Comparison of ENCODE assay signal across 6 worm cellular contexts in genomic region chrX:7952226-7953062, ce11.
TF ChIP-seq lines count a peak whose summit lies in the region.

No protein-coding gene starts in this region.

TF ChIP-seq in whole organism, L1 larva, 84 proteins besides CTCF, POLR2A, EP300 and RAD21 (continues in another document):
- TF ChIP-seq lin-14 (GFP tag; optimal IDR thresholded peaks at IDR 0.05; lab: Kevin White, UChicago) (peak; percentile 36), nhr-85 (tag; lab: Kevin White, UChicago) (peak; percentile 89), rnt-1 (tag; optimal IDR thresholded peaks at IDR 0.05; lab: Kevin White, UChicago) (peak; percentile 8), elt-3 (tag; optimal IDR thresholded peaks at IDR 0.05; lab: Kevin White, UChicago) (peak in 2 of 6 experiments; percentile 52 to 68), lsy-2 (tag; optimal IDR thresholded peaks at IDR 0.05; lab: Kevin White, UChicago) (peak in 1 of 2 experiments; percentile 26), dpl-1 (GFP tag; optimal IDR thresholded peaks at IDR 0.05; lab: Kevin White, UChicago) (peak in 1 of 3 experiments; percentile 12), ceh-88 (GFP tag; IDR thresholded peaks at IDR 0.05; lab: Robert Waterston, UW) (0 out of 2 replicates have a peak, but pooled peaks have one; percentile 30), nhr-76 (tag; optimal IDR thresholded peaks at IDR 0.05; lab: Kevin White, UChicago) (no peak), nhr-237 (tag; optimal IDR thresholded peaks at IDR 0.05; lab: Kevin White, UChicago) (no peak), unc-130 (tag; optimal IDR thresholded peaks at IDR 0.05; lab: Kevin White, UChicago) (peak; percentile 62), nhr-12 (tag; optimal IDR thresholded peaks at IDR 0.05; lab: Kevin White, UChicago) (no peak), nhr-19 (GFP tag; conservative IDR thresholded peaks at IDR 0.05; lab: Robert Waterston, UW) (peak; percentile 14; the same call in 1 of the 2 replicates), C04F5.9 (tag; optimal IDR thresholded peaks at IDR 0.05; lab: Kevin White, UChicago) (peak; percentile 30), fos-1 (tag; optimal IDR thresholded peaks at IDR 0.05; lab: Kevin White, UChicago) (no peak), hpl-2 (GFP tag; optimal IDR thresholded peaks at IDR 0.05; lab: Kevin White, UChicago) (no peak)

TF ChIP-seq in whole organism, L2 larva, 48 proteins besides CTCF, POLR2A, EP300 and RAD21 (continues in another document):
- peak; percentile 83 for TF ChIP-seq sma-9 (GFP tag; optimal IDR thresholded peaks at IDR 0.05; lab: Kevin White, UChicago)
- TF ChIP-seq sma-9 (tag; optimal IDR thresholded peaks at IDR 0.05; lab: Kevin White, UChicago): no peak
- TF ChIP-seq lin-39 (tag; optimal IDR thresholded peaks at IDR 0.05; lab: Kevin White, UChicago): no peak
- TF ChIP-seq unc-55 (GFP tag; optimal IDR thresholded peaks at IDR 0.05; lab: Kevin White, UChicago): no peak
- TF ChIP-seq ztf-11 (tag; optimal IDR thresholded peaks at IDR 0.05; lab: Kevin White, UChicago): no peak
- TF ChIP-seq ztf-4 (tag; optimal IDR thresholded peaks at IDR 0.05; lab: Kevin White, UChicago): no peak
- TF ChIP-seq nhr-6 (tag; optimal IDR thresholded peaks at IDR 0.05; lab: Kevin White, UChicago): peak; percentile 69
- peak; percentile 99 for TF ChIP-seq nhr-129 (tag; optimal IDR thresholded peaks at IDR 0.05; lab: Kevin White, UChicago)
- peak; percentile 68 for TF ChIP-seq crh-2 (tag; optimal IDR thresholded peaks at IDR 0.05; lab: Kevin White, UChicago)
- no peak for TF ChIP-seq peb-1 (tag; optimal IDR thresholded peaks at IDR 0.05; lab: Kevin White, UChicago)
- TF ChIP-seq blmp-1 (tag; optimal IDR thresholded peaks at IDR 0.05; lab: Kevin White, UChicago; ENCODE audit: insufficient read depth): peak; percentile 52
- TF ChIP-seq gmeb-1 (tag; optimal IDR thresholded peaks at IDR 0.05; lab: Kevin White, UChicago): peak; percentile 49
- TF ChIP-seq ztf-1 (GFP tag; conservative IDR thresholded peaks at IDR 0.05; lab: Robert Waterston, UW): no peak
- peak; percentile 13 for TF ChIP-seq C34F6.9 (tag; optimal IDR thresholded peaks at IDR 0.05; lab: Kevin White, UChicago)
- TF ChIP-seq sma-3 (GFP tag; optimal IDR thresholded peaks at IDR 0.05; lab: Kevin White, UChicago): peak; percentile 66
- TF ChIP-seq nhr-12 (tag; optimal IDR thresholded peaks at IDR 0.05; lab: Kevin White, UChicago): no peak

TF ChIP-seq in whole organism, L3 larva, 47 proteins besides CTCF, POLR2A, EP300 and RAD21 (continues in another document):
- TF ChIP-seq lin-39 (tag; optimal IDR thresholded peaks at IDR 0.05; lab: Kevin White, UChicago) (no peak), ceh-28 (tag; optimal IDR thresholded peaks at IDR 0.05; lab: Kevin White, UChicago) (no peak), nhr-11 (tag; optimal IDR thresholded peaks at IDR 0.05; lab: Kevin White, UChicago) (no peak), nhr-77 (tag; optimal IDR thresholded peaks at IDR 0.05; lab: Kevin White, UChicago) (no peak), aly-2 (tag; optimal IDR thresholded peaks at IDR 0.05; lab: Kevin White, UChicago) (no peak), R02D3.7 (tag; optimal IDR thresholded peaks at IDR 0.05; lab: Kevin White, UChicago) (no peak), jun-1 (tag; optimal IDR thresholded peaks at IDR 0.05; lab: Kevin White, UChicago) (peak; percentile 27), fkh-2 (tag; optimal IDR thresholded peaks at IDR 0.05; lab: Kevin White, UChicago) (no peak), pqm-1 (tag; optimal IDR thresholded peaks at IDR 0.05; lab: Kevin White, UChicago) (peak; percentile 53), ceh-16 (tag; optimal IDR thresholded peaks at IDR 0.05; lab: Kevin White, UChicago) (no peak), elt-3 (tag; optimal IDR thresholded peaks at IDR 0.05; lab: Kevin White, UChicago) (no peak), mdl-1 (tag; optimal IDR thresholded peaks at IDR 0.05; lab: Kevin White, UChicago) (no peak), unc-62 (GFP tag; optimal IDR thresholded peaks at IDR 0.05; lab: Kevin White, UChicago) (no peak), nhr-67 (tag; optimal IDR thresholded peaks at IDR 0.05; lab: Kevin White, UChicago) (no peak), elt-1 (tag; optimal IDR thresholded peaks at IDR 0.05; lab: Kevin White, UChicago) (peak; percentile 74), daf-12 (tag; optimal IDR thresholded peaks at IDR 0.05; lab: Kevin White, UChicago) (no peak), skn-1 (tag; optimal IDR thresholded peaks at IDR 0.05; lab: Kevin White, UChicago) (no peak)

TF ChIP-seq in whole organism, L4 larva, 104 proteins besides CTCF, POLR2A, EP300 and RAD21 (continues in another document):
- TF ChIP-seq pha-4 (GFP tag; IDR thresholded peaks at IDR 0.05; lab: Robert Waterston, UW) (no peak), pha-4 (tag; optimal IDR thresholded peaks at IDR 0.05; lab: Kevin White, UChicago) (no peak), zfp-3 (GFP tag; conservative IDR thresholded peaks at IDR 0.05; lab: Robert Waterston, UW) (no peak), mep-1 (tag; optimal IDR thresholded peaks at IDR 0.05; lab: Kevin White, UChicago) (peak; percentile 37), aly-2 (tag; optimal IDR thresholded peaks at IDR 0.05; lab: Kevin White, UChicago) (no peak), lin-39 (tag; optimal IDR thresholded peaks at IDR 0.05; lab: Kevin White, UChicago) (no peak), unc-39 (tag; optimal IDR thresholded peaks at IDR 0.05; lab: Kevin White, UChicago) (no peak), dmd-9 (GFP tag; IDR thresholded peaks at IDR 0.05; lab: Robert Waterston, UW) (0 out of 2 replicates have a peak, but pooled peaks have one; percentile 40), T20F7.1 (GFP tag; optimal IDR thresholded peaks at IDR 0.05; lab: Kevin White, UChicago) (no peak), hlh-11 (tag; optimal IDR thresholded peaks at IDR 0.05; lab: Kevin White, UChicago) (peak; percentile 53), cey-2 (tag; optimal IDR thresholded peaks at IDR 0.05; lab: Kevin White, UChicago; ENCODE audit: borderline replicate concordance, insufficient read depth) (no peak), lin-13 (GFP tag; optimal IDR thresholded peaks at IDR 0.05; lab: Kevin White, UChicago) (no peak), unc-62 (GFP tag; optimal IDR thresholded peaks at IDR 0.05 in 1 of 2; lab: Kevin White, UChicago) (peak in 1 of 2 experiments; percentile 56), unc-62 (tag; optimal IDR thresholded peaks at IDR 0.05; lab: Kevin White, UChicago) (no peak), egl-43 (GFP tag; IDR thresholded peaks at IDR 0.05; lab: Robert Waterston, UW) (no peak), Y75B8A.6 (GFP tag; IDR thresholded peaks at IDR 0.05; lab: Robert Waterston, UW) (no peak), zip-2 (tag; optimal IDR thresholded peaks at IDR 0.05; lab: Kevin White, UChicago) (no peak)

TF ChIP-seq in whole organism, late embryonic, 69 proteins besides CTCF, POLR2A, EP300 and RAD21:
- TF ChIP-seq hlh-6 (tag; optimal IDR thresholded peaks at IDR 0.05; lab: Kevin White, UChicago) (no peak), K02D7.2 (tag; optimal IDR thresholded peaks at IDR 0.05; lab: Kevin White, UChicago) (no peak), hlh-30 (tag; optimal IDR thresholded peaks at IDR 0.05; lab: Kevin White, UChicago; ENCODE audit: insufficient read depth) (peak; percentile 4), sox-4 (tag; optimal IDR thresholded peaks at IDR 0.05; lab: Kevin White, UChicago) (no peak), dmd-4 (tag; optimal IDR thresholded peaks at IDR 0.05; lab: Kevin White, UChicago; ENCODE audit: borderline replicate concordance) (no peak), pqm-1 (tag; optimal IDR thresholded peaks at IDR 0.05; lab: Kevin White, UChicago) (no peak), unc-86 (tag; optimal IDR thresholded peaks at IDR 0.05; lab: Kevin White, UChicago) (no peak), nhr-11 (tag; optimal IDR thresholded peaks at IDR 0.05; lab: Kevin White, UChicago) (no peak), pros-1 (tag; optimal IDR thresholded peaks at IDR 0.05; lab: Kevin White, UChicago) (no peak), ceh-18 (tag; optimal IDR thresholded peaks at IDR 0.05; lab: Kevin White, UChicago) (no peak), elt-2 (tag; optimal IDR thresholded peaks at IDR 0.05; lab: Kevin White, UChicago) (peak; percentile 19), gmeb-2 (tag; optimal IDR thresholded peaks at IDR 0.05; lab: Kevin White, UChicago) (no peak), rnt-1 (tag; optimal IDR thresholded peaks at IDR 0.05; lab: Kevin White, UChicago) (no peak), pax-1 (tag; optimal IDR thresholded peaks at IDR 0.05; lab: Kevin White, UChicago) (no peak)
TF ChIP-seq in whole organism, late embryonic: peak in this region for 2.

TF ChIP-seq in whole organism, young adult, 124 proteins besides CTCF, POLR2A, EP300 and RAD21 (continues in another document):
- peak; percentile 59; the same call in 1 of the 2 replicates for TF ChIP-seq lin-26 (GFP tag; IDR thresholded peaks at IDR 0.05; lab: Robert Waterston, UW)
- TF ChIP-seq hlh-12 (tag; optimal IDR thresholded peaks at IDR 0.05; lab: Kevin White, UChicago): no peak
- peak; percentile 16 to 45 for TF ChIP-seq let-607 (tag; optimal IDR thresholded peaks at IDR 0.05; lab: Kevin White, UChicago)
- TF ChIP-seq atf-7 (tag; optimal IDR thresholded peaks at IDR 0.05; lab: Kevin White, UChicago): peak; percentile 25
- no peak for TF ChIP-seq hrde-1 (tag; optimal IDR thresholded peaks at IDR 0.05; lab: Kevin White, UChicago; ENCODE audit: borderline replicate concordance)
- TF ChIP-seq nfyb-1 (GFP tag; IDR thresholded peaks at IDR 0.05; lab: Robert Waterston, UW): peak; percentile 41; the same call in 1 of the 2 replicates
- no peak for TF ChIP-seq ztf-18 (tag; optimal IDR thresholded peaks at IDR 0.05; lab: Kevin White, UChicago)
- no peak for TF ChIP-seq C17E4.6 (GFP tag; IDR thresholded peaks at IDR 0.05; lab: Robert Waterston, UW)
- peak; percentile 1 for TF ChIP-seq ets-4 (GFP tag; optimal IDR thresholded peaks at IDR 0.05; lab: Kevin White, UChicago)
- TF ChIP-seq chd-7 (tag; optimal IDR thresholded peaks at IDR 0.05; lab: Kevin White, UChicago): peak; percentile 12
- TF ChIP-seq F57C9.4 (tag; optimal IDR thresholded peaks at IDR 0.05; lab: Kevin White, UChicago): no peak
- TF ChIP-seq him-1 (tag; optimal IDR thresholded peaks at IDR 0.05; lab: Kevin White, UChicago): no peak
- no peak for TF ChIP-seq F23B12.7 (tag; optimal IDR thresholded peaks at IDR 0.05; lab: Kevin White, UChicago; ENCODE audit: insufficient read depth)
- TF ChIP-seq B0035.1 (tag; optimal IDR thresholded peaks at IDR 0.05; lab: Kevin White, UChicago): no peak
- no peak for TF ChIP-seq tlf-1 (GFP tag; optimal IDR thresholded peaks at IDR 0.05; lab: Kevin White, UChicago)
- peak; percentile 57 for TF ChIP-seq ama-1 (optimal IDR thresholded peaks at IDR 0.05; lab: Kevin White, UChicago)
- TF ChIP-seq ama-1 (GFP tag; optimal IDR thresholded peaks at IDR 0.05; lab: Kevin White, UChicago): no peak
- peak; percentile 41; the same call in 1 of the 2 replicates for TF ChIP-seq C06A6.2 (GFP tag; conservative IDR thresholded peaks at IDR 0.05; lab: Robert Waterston, UW)
- peak; percentile 9 for TF ChIP-seq unc-62 (GFP tag; optimal IDR thresholded peaks at IDR 0.05; lab: Kevin White, UChicago)
- peak; percentile 6 for TF ChIP-seq ztf-22 (GFP tag; optimal IDR thresholded peaks at IDR 0.05; lab: Kevin White, UChicago)
- no peak for TF ChIP-seq xnd-1 (tag; optimal IDR thresholded peaks at IDR 0.05; lab: Kevin White, UChicago)
- peak; percentile 10 for TF ChIP-seq nhr-80 (tag; optimal IDR thresholded peaks at IDR 0.05; lab: Kevin White, UChicago)
- TF ChIP-seq tbp1 (GFP tag; optimal IDR thresholded peaks at IDR 0.05; lab: Kevin White, UChicago): no peak
